Fruit fly (Drosophila melanogaster): ENCODE measurements around the gene CASK.
A peak's percentile ranks its signal among the peaks of the same experiment; 100 is the strongest.

Gene CASK

dm6 chr3R:21841474-21842376 is 19.3 kb upstream of the CASK start:
- TF ChIP-seq CG17801 (GFP tag; optimal IDR thresholded peaks at IDR 0.05; ENCODE audit: partially characterized antibody), result no peak

- no peak for TF ChIP-seq CG17801 (GFP tag; optimal IDR thresholded peaks at IDR 0.05; ENCODE audit: partially characterized antibody)
Measured at dm6 chr3R:21840432-21840831, 18.0 kb upstream of the CASK start.

- peak; percentile 92 for TF ChIP-seq CG17801 (GFP tag; optimal IDR thresholded peaks at IDR 0.05; ENCODE audit: partially characterized antibody)
Measured at dm6 chr3R:21839636-21840035, 17.2 kb upstream of the CASK start.

- no peak for TF ChIP-seq CG17801 (GFP tag; optimal IDR thresholded peaks at IDR 0.05; ENCODE audit: partially characterized antibody)
Measured at dm6 chr3R:21838505-21838956, 16.1 kb upstream of the CASK start.

dm6 chr3R:21837069-21837977 is 14.8 kb upstream of the CASK start:
- TF ChIP-seq CG17801 (GFP tag; optimal IDR thresholded peaks at IDR 0.05; ENCODE audit: partially characterized antibody), result no peak

- no peak for TF ChIP-seq CG17801 (GFP tag; optimal IDR thresholded peaks at IDR 0.05; ENCODE audit: partially characterized antibody)
Measured at dm6 chr3R:21836614-21837013, 14.1 kb upstream of the CASK start.

dm6 chr3R:21836201-21836504 is 13.7 kb upstream of the CASK start:
- TF ChIP-seq CG17801 (GFP tag; optimal IDR thresholded peaks at IDR 0.05; ENCODE audit: partially characterized antibody), result no peak

dm6 chr3R:21835388-21836200 is 13.1 kb upstream of the CASK start:
- TF ChIP-seq CG17801 (GFP tag; optimal IDR thresholded peaks at IDR 0.05; ENCODE audit: partially characterized antibody), result no peak

- no peak for TF ChIP-seq CG17801 (GFP tag; optimal IDR thresholded peaks at IDR 0.05; ENCODE audit: partially characterized antibody)
Measured at dm6 chr3R:21834234-21835070, 12.0 kb upstream of the CASK start.

- no peak for TF ChIP-seq CG17801 (GFP tag; optimal IDR thresholded peaks at IDR 0.05; ENCODE audit: partially characterized antibody)
Measured at dm6 chr3R:21832203-21832602, 9.7 kb upstream of the CASK start, which contains the start of gene Gr93a. Gene Gr93a, plus strand, starts transcription at chr3R:21832503.

dm6 chr3R:21831040-21831439 is 8.6 kb upstream of the CASK start:
- TF ChIP-seq CG17801 (GFP tag; optimal IDR thresholded peaks at IDR 0.05; ENCODE audit: partially characterized antibody), result no peak

dm6 chr3R:21830303-21830707 is 7.8 kb upstream of the CASK start:
- no peak for TF ChIP-seq CG17801 (GFP tag; optimal IDR thresholded peaks at IDR 0.05; ENCODE audit: partially characterized antibody)

dm6 chr3R:21829487-21829957 is 7.0 kb upstream of the CASK start:
- no peak for TF ChIP-seq CG17801 (GFP tag; optimal IDR thresholded peaks at IDR 0.05; ENCODE audit: partially characterized antibody)

All from ovary, adult (tissue).